Fruit fly (Drosophila melanogaster): ENCODE measurements around the gene Sfp33A2.

DNA sequence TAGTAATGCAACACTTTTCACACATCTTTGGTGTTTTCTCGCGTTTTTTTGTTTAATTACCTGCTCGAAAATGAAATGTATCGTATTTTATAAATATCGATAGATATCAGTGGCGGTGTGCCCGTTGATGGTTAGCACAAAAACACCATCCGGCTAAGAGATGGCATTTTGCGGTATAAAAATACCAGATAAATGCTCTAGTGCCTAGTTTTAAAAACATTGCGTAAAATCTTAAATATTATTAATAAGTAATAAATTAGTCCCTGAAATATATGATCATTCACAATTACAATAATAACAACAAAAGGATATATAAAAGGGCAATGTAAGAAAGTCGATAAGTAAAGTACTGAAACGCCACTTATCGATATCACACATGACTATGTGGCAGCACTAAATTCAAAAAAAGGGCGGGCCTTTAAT is 23.8 kb upstream of the Sfp33A2 start, which contains the start of gene CycY:
- no peak for TF ChIP-seq ovo (GFP tag; optimal IDR thresholded peaks at IDR 0.05)
- no peak for TF ChIP-seq pad (GFP tag; optimal IDR thresholded peaks at IDR 0.05)
- TF ChIP-seq CG7101 (tag; optimal IDR thresholded peaks at IDR 0.05): no peak
- TF ChIP-seq Mnt (GFP tag; optimal IDR thresholded peaks at IDR 0.05): no peak
- TF ChIP-seq tj (GFP tag; optimal IDR thresholded peaks at IDR 0.05): no peak
